Worm (Caenorhabditis elegans) whole organism, L1 larva: ENCODE measurements around the gene ddx-35.

Experiments
- dpl-1 ChIP-seq, 3 experiments: fragments of 150-350 bp in 2 of 3; sonication (generic microtip) in 1 of 3; optimal IDR thresholded peaks; 2 replicates each; lab custom pipeline; 2014 to 2017; ENCODE audit warnings: missing biosample characterization in 3 of 3, missing genetic modification characterization in 3 of 3, missing genetic modification reagents in 3 of 3
- lin-13 ChIP-seq: fragments of 150-350 bp; optimal IDR thresholded peaks from 2 replicates; lab custom pipeline; 2014; ENCODE audit warnings: missing biosample characterization, missing genetic modification reagents, missing genetic modification characterization
- nhr-12 ChIP-seq: sonication (generic microtip); optimal IDR thresholded peaks from 2 replicates; lab custom pipeline; 2017; ENCODE audit warnings: missing biosample characterization, missing genetic modification characterization
- nhr-76 ChIP-seq: sonication (generic microtip); optimal IDR thresholded peaks from 2 replicates; lab custom pipeline; 2017; ENCODE audit warnings: missing biosample characterization, missing genetic modification characterization
- skn-1 ChIP-seq: fragments of 150-350 bp; optimal IDR thresholded peaks from 2 replicates; lab custom pipeline; 2014; ENCODE audit warnings: missing biosample characterization, missing genetic modification characterization
- unc-130 ChIP-seq: fragments of 150-350 bp; optimal IDR thresholded peaks from 2 replicates; lab custom pipeline; 2017; ENCODE audit warnings: missing biosample characterization, missing genetic modification characterization, inconsistent platforms

ce11 chrIII:1508244-1508643 lies 46.0 kb downstream of the ddx-35 start:
- no peak for TF ChIP-seq nhr-76 (tag; lab: Kevin White, UChicago)
- no peak for TF ChIP-seq skn-1 (tag; lab: Kevin White, UChicago)
- no peak for TF ChIP-seq lin-13 (GFP tag; lab: Kevin White, UChicago)
- no peak for TF ChIP-seq dpl-1 (GFP tag; optimal IDR thresholded peaks at IDR 0.05; lab: Kevin White, UChicago)
- no peak for TF ChIP-seq unc-130 (tag; lab: Kevin White, UChicago)
- no peak for TF ChIP-seq nhr-12 (tag; lab: Kevin White, UChicago)
